Fruit fly (Drosophila melanogaster) whole organism, embryonic: Measurements from ENCODE around the gene CG18130.

Source experiments
- BEAF-32 ChIP-seq: fragments of 200-800 bp; sonication (Bioruptor generic); optimal IDR thresholded peaks from 3 replicates; lab custom pipeline; 2017; ENCODE audit warnings: missing biosample characterization, missing genetic modification characterization, mild to moderate bottlenecking, moderate library complexity, missing genetic modification reagents
- Bgb ChIP-seq: fragments of 200-800 bp; sonication (Bioruptor generic); IDR thresholded peaks from 2 replicates; pipeline ENCODE4 v1.3.6; 2022; ENCODE audit warnings: missing biosample characterization, missing genetic modification characterization; ENCODE audit not compliant: partially characterized antibody
- Blimp-1 ChIP-seq: fragments of 200-800 bp; sonication (Bioruptor generic); optimal IDR thresholded peaks from 3 replicates; lab custom pipeline; 2018; ENCODE audit warnings: missing biosample characterization, missing genetic modification characterization, mild to moderate bottlenecking, moderate library complexity, missing genetic modification reagents
- CG16813 ChIP-seq: fragments of 200-800 bp; sonication (Bioruptor generic); IDR thresholded peaks from 3 replicates; pipeline ENCODE4 v1.3.6; 2022; ENCODE audit warnings: missing biosample characterization, missing genetic modification characterization; ENCODE audit not compliant: partially characterized antibody
- CG16815 ChIP-seq: fragments of 200-800 bp; sonication (Bioruptor generic); optimal IDR thresholded peaks from 3 replicates; lab custom pipeline; 2017; ENCODE audit warnings: missing biosample characterization, mild to moderate bottlenecking, missing genetic modification characterization
- CG17361 ChIP-seq: fragments of 200-800 bp; sonication (Bioruptor generic); IDR thresholded peaks from 3 replicates; pipeline ENCODE4 v1.3.6; 2022; ENCODE audit warnings: missing biosample characterization, missing genetic modification characterization
- CG17912 ChIP-seq: fragments of 200-800 bp; sonication (Bioruptor generic); optimal IDR thresholded peaks from 2 replicates; lab custom pipeline; 2018; ENCODE audit warnings: missing biosample characterization, mild to moderate bottlenecking, missing genetic modification characterization
- CG18476 ChIP-seq: fragments of 200-800 bp; sonication (Bioruptor generic); optimal IDR thresholded peaks from 2 replicates; lab custom pipeline; 2016; ENCODE audit warnings: missing biosample characterization, mild to moderate bottlenecking, missing genetic modification characterization
- CG2129 ChIP-seq: fragments of 200-800 bp; sonication (Bioruptor generic); IDR thresholded peaks from 2 replicates; pipeline ENCODE4 v1.3.6; 2022; ENCODE audit warnings: missing biosample characterization, missing genetic modification characterization; ENCODE audit not compliant: partially characterized antibody
- CG31365 ChIP-seq: fragments of 200-800 bp; sonication (Bioruptor generic); optimal IDR thresholded peaks from 2 replicates; lab custom pipeline; 2018; ENCODE audit warnings: missing biosample characterization, mild to moderate bottlenecking, missing genetic modification characterization
- CG3407 ChIP-seq: fragments of 200-800 bp; sonication (Bioruptor generic); optimal IDR thresholded peaks from 2 replicates; lab custom pipeline; 2018; ENCODE audit warnings: missing biosample characterization, mild to moderate bottlenecking, missing genetic modification characterization
- CG6254 ChIP-seq: fragments of 200-800 bp; sonication (Bioruptor generic); optimal IDR thresholded peaks from 3 replicates; lab custom pipeline; 2017; ENCODE audit warnings: mild to moderate bottlenecking, missing biosample characterization, missing genetic modification reagents, missing genetic modification characterization
- CG7786 ChIP-seq: fragments of 200-800 bp; sonication (Bioruptor generic); optimal IDR thresholded peaks from 2 replicates; lab custom pipeline; 2016; ENCODE audit warnings: missing biosample characterization, missing genetic modification characterization
- CG7963 ChIP-seq: fragments of 200-800 bp; sonication (Bioruptor generic); IDR thresholded peaks from 3 replicates; pipeline ENCODE4 v1.3.6; 2022; ENCODE audit warnings: missing biosample characterization, missing genetic modification characterization; ENCODE audit not compliant: partially characterized antibody
- CG8765 ChIP-seq: fragments of 200-800 bp; sonication (Bioruptor generic); IDR thresholded peaks from 2 replicates; pipeline ENCODE4 v1.3.6; 2022; ENCODE audit warnings: missing biosample characterization, missing genetic modification characterization
- CG8924 ChIP-seq: fragments of 200-800 bp; optimal IDR thresholded peaks from 3 replicates; lab custom pipeline; 2019; ENCODE audit warnings: missing biosample characterization, mild to moderate bottlenecking, missing genetic modification characterization, moderate library complexity
- CG9215 ChIP-seq: fragments of 200-800 bp; sonication (Bioruptor generic); IDR thresholded peaks from 2 replicates; pipeline ENCODE4 v1.3.6; 2022; ENCODE audit warnings: missing biosample characterization, missing genetic modification characterization
- CG9932 ChIP-seq: fragments of 200-800 bp; sonication (Bioruptor generic); IDR thresholded peaks from 2 replicates; pipeline ENCODE4 v1.3.6; 2022; ENCODE audit warnings: missing biosample characterization, missing genetic modification characterization
- Camta ChIP-seq: fragments of 200-800 bp; sonication (Bioruptor generic); optimal IDR thresholded peaks from 2 replicates; lab custom pipeline; 2016; ENCODE audit warnings: missing biosample characterization, missing genetic modification characterization
- CrebB ChIP-seq: fragments of 200-800 bp; sonication (Bioruptor generic); optimal IDR thresholded peaks from 3 replicates; lab custom pipeline; 2018; ENCODE audit warnings: missing biosample characterization, mild to moderate bottlenecking, missing genetic modification characterization
- Dref ChIP-seq: fragments of 200-800 bp; sonication (Bioruptor generic); IDR thresholded peaks from 2 replicates; pipeline ENCODE4 v1.3.6; 2022; ENCODE audit warnings: missing biosample characterization, missing genetic modification characterization
- E2f2 ChIP-seq: fragments of 200-800 bp; sonication (Bioruptor generic); IDR thresholded peaks from 2 replicates; pipeline ENCODE4 v1.3.6; 2022; ENCODE audit warnings: missing biosample characterization, missing genetic modification characterization
- Fer1 ChIP-seq: fragments of 200-800 bp; sonication (Bioruptor generic); optimal IDR thresholded peaks from 2 replicates; lab custom pipeline; 2017; ENCODE audit warnings: missing biosample characterization, mild to moderate bottlenecking, missing genetic modification characterization
- HLH3B ChIP-seq: fragments of 200-800 bp; sonication (Bioruptor generic); IDR thresholded peaks from 2 replicates; pipeline ENCODE4 v1.3.6; 2022; ENCODE audit warnings: missing biosample characterization, missing genetic modification characterization
- Hand ChIP-seq: fragments of 200-800 bp; sonication (Bioruptor generic); optimal IDR thresholded peaks from 2 replicates; lab custom pipeline; 2017; ENCODE audit warnings: mild to moderate bottlenecking, missing biosample characterization, missing genetic modification reagents, missing genetic modification characterization
- Hmx ChIP-seq: fragments of 200-800 bp; sonication (Bioruptor generic); optimal IDR thresholded peaks from 2 replicates; lab custom pipeline; 2016; ENCODE audit warnings: missing biosample characterization, missing genetic modification characterization
- Med ChIP-seq: fragments of 200-800 bp; sonication (Bioruptor generic); peaks from one replicate; lab custom pipeline; 2016; ENCODE audit warnings: missing biosample characterization, missing genetic modification characterization, mild to moderate bottlenecking, inconsistent platforms, moderate library complexity
- NFAT ChIP-seq: fragments of 200-800 bp; sonication (Bioruptor generic); IDR thresholded peaks from 2 replicates; pipeline ENCODE4 v1.3.6; 2022; ENCODE audit warnings: missing biosample characterization, missing genetic modification characterization
- Optix ChIP-seq: fragments of 200-800 bp; sonication (Bioruptor generic); IDR thresholded peaks from 3 replicates; pipeline ENCODE4 v1.3.6; 2022; ENCODE audit warnings: missing biosample characterization, missing genetic modification characterization
- PHDP ChIP-seq: fragments of 200-800 bp; sonication (Bioruptor generic); optimal IDR thresholded peaks from 3 replicates; lab custom pipeline; 2018; ENCODE audit warnings: missing biosample characterization, mild to moderate bottlenecking, missing genetic modification characterization, moderate library complexity
- Side ChIP-seq: fragments of 200-800 bp; sonication (Bioruptor generic); optimal IDR thresholded peaks from 2 replicates; lab custom pipeline; 2016; ENCODE audit warnings: missing biosample characterization, missing genetic modification characterization
- Sin3A ChIP-seq: fragments of >200 bp; optimal IDR thresholded peaks from 2 replicates; lab custom pipeline; 2018
- Tbp ChIP-seq: fragments of >200 bp; optimal IDR thresholded peaks from 2 replicates; lab custom pipeline; 2018; ENCODE audit warnings: missing biosample characterization, missing genetic modification characterization
- Xrp1 ChIP-seq: fragments of 200-800 bp; sonication (Bioruptor generic); IDR thresholded peaks from 2 replicates; pipeline ENCODE4 v1.3.6; 2022; ENCODE audit warnings: missing biosample characterization, missing genetic modification characterization
- br ChIP-seq: fragments of >200 bp; optimal IDR thresholded peaks from 2 replicates; lab custom pipeline; 2017
- dysf ChIP-seq: fragments of 200-800 bp; sonication (Bioruptor generic); IDR thresholded peaks from 3 replicates; pipeline ENCODE4 v1.3.6; 2022; ENCODE audit warnings: missing biosample characterization, missing genetic modification characterization
- ems ChIP-seq: fragments of 200-800 bp; sonication (Bioruptor generic); optimal IDR thresholded peaks from 3 replicates; lab custom pipeline; 2016; ENCODE audit warnings: missing biosample characterization, missing genetic modification characterization
- en ChIP-seq: fragments of 200-800 bp; sonication (Bioruptor generic); optimal IDR thresholded peaks from 2 replicates; lab custom pipeline; 2016; ENCODE audit warnings: missing biosample characterization, missing genetic modification characterization
- ewg ChIP-seq: fragments of 200-800 bp; sonication (Bioruptor generic); optimal IDR thresholded peaks from 3 replicates; lab custom pipeline; 2017; ENCODE audit warnings: mild to moderate bottlenecking, missing biosample characterization, missing genetic modification reagents, missing genetic modification characterization
- hb ChIP-seq: fragments of 200-800 bp; sonication (Bioruptor generic); IDR thresholded peaks from 3 replicates; pipeline ENCODE4 v1.3.6; 2022; ENCODE audit warnings: missing biosample characterization, missing genetic modification characterization; ENCODE audit not compliant: partially characterized antibody
- inv ChIP-seq: fragments of 200-800 bp; sonication (Bioruptor generic); IDR thresholded peaks from 2 replicates; pipeline ENCODE4 v1.3.6; 2022; ENCODE audit warnings: missing biosample characterization, missing genetic modification characterization; ENCODE audit not compliant: partially characterized antibody
- pho ChIP-seq: fragments of 200-800 bp; sonication (Bioruptor generic); optimal IDR thresholded peaks from 2 replicates; lab custom pipeline; 2016; ENCODE audit warnings: missing biosample characterization, missing genetic modification characterization
- pnt ChIP-seq: fragments of 200-800 bp; sonication (Bioruptor generic); optimal IDR thresholded peaks from 3 replicates; lab custom pipeline; 2016; ENCODE audit warnings: missing biosample characterization, missing genetic modification characterization
- ranshi ChIP-seq: fragments of 200-800 bp; sonication (Bioruptor generic); IDR thresholded peaks from 2 replicates; pipeline ENCODE4 v1.3.6; 2022; ENCODE audit warnings: missing biosample characterization, missing genetic modification characterization
- stc ChIP-seq: fragments of 200-800 bp; sonication (Bioruptor generic); IDR thresholded peaks from 2 replicates; pipeline ENCODE4 v1.3.6; 2022; ENCODE audit warnings: missing biosample characterization, missing genetic modification characterization
- tna ChIP-seq: fragments of 200-800 bp; sonication (Bioruptor generic); IDR thresholded peaks from 2 replicates; pipeline ENCODE4 v1.3.6; 2022; ENCODE audit warnings: missing biosample characterization, missing genetic modification characterization; ENCODE audit not compliant: partially characterized antibody
- unc-4 ChIP-seq: fragments of 200-800 bp; sonication (Bioruptor generic); IDR thresholded peaks from 2 replicates; pipeline ENCODE4 v1.3.6; 2022; ENCODE audit warnings: missing biosample characterization, missing genetic modification characterization; ENCODE audit not compliant: partially characterized antibody
- vfl ChIP-seq: fragments of 200-800 bp; sonication (Bioruptor generic); optimal IDR thresholded peaks from 2 replicates; lab custom pipeline; 2016; ENCODE audit warnings: missing biosample characterization, missing genetic modification characterization
- vnd ChIP-seq: fragments of 200-800 bp; sonication (Bioruptor generic); IDR thresholded peaks from 3 replicates; pipeline ENCODE4 v1.3.6; 2022; ENCODE audit warnings: missing biosample characterization, missing genetic modification characterization; ENCODE audit not compliant: partially characterized antibody
- z ChIP-seq: fragments of 200-800 bp; sonication (Bioruptor generic); IDR thresholded peaks from 3 replicates; pipeline ENCODE4 v1.3.6; 2022; ENCODE audit warnings: missing biosample characterization, missing genetic modification characterization
- zen2 ChIP-seq: fragments of 200-800 bp; sonication (Bioruptor generic); IDR thresholded peaks from 3 replicates; pipeline ENCODE4 v1.3.6; 2022; ENCODE audit warnings: missing biosample characterization, missing genetic modification characterization; ENCODE audit not compliant: partially characterized antibody

CG18130 gene

dm6 chrX:12017815-12018439, 25.4 kb upstream of the CG18130 start, which contains the start of gene Chrac-16 (continued):
- TF ChIP-seq ranshi (GFP tag; lab: Robert Waterston, UW) (no peak), ems (GFP tag; lab: Kevin White, UChicago) (no peak), Hmx (GFP tag; lab: Kevin White, UChicago) (no peak), CG18476 (GFP tag; lab: Kevin White, UChicago) (no peak), zen2 (peak; percentile 73), CG8924 (tag; lab: Kevin White, UChicago) (no peak), z (GFP tag; lab: Robert Waterston, UW) (no peak), CG31365 (tag; lab: Kevin White, UChicago) (no peak), inv (GFP tag; lab: Robert Waterston, UW) (peak; percentile 77), Tbp (GFP tag; lab: Kevin White, UChicago) (no peak), ewg (GFP tag; lab: Kevin White, UChicago) (no peak), en (GFP tag; lab: Kevin White, UChicago) (no peak), CG7786 (GFP tag; lab: Kevin White, UChicago) (no peak), CG16815 (GFP tag; lab: Kevin White, UChicago) (no peak), stc (GFP tag; lab: Robert Waterston, UW) (no peak), Blimp-1 (GFP tag; lab: Kevin White, UChicago) (no peak), CG9215 (GFP tag; lab: Robert Waterston, UW) (no peak), Dref (peak; percentile 76), hb (GFP tag; lab: Robert Waterston, UW) (peak; percentile 73), Side (GFP tag; lab: Kevin White, UChicago) (no peak), CG9932 (peak; percentile 19; the same call in 1 of the 2 replicates), NFAT (GFP tag; lab: Robert Waterston, UW) (no peak), HLH3B (no peak), BEAF-32 (GFP tag; lab: Kevin White, UChicago) (peak; percentile 74), E2f2 (peak; percentile 7; the same call in 1 of the 2 replicates), br (lab: Kevin White, UChicago) (no peak), vnd (GFP tag; lab: Robert Waterston, UW) (peak; percentile 80), Hand (GFP tag; lab: Kevin White, UChicago) (no peak), CG6254 (GFP tag; lab: Kevin White, UChicago) (no peak), Optix (GFP tag; lab: Robert Waterston, UW) (no peak), CG3407 (GFP tag; lab: Kevin White, UChicago) (no peak), Med (GFP tag; lab: Kevin White, UChicago) (peak; percentile 62), tna (GFP tag; lab: Robert Waterston, UW) (peak; percentile 70), Sin3A (peak; percentile 45), CG17912 (GFP tag; lab: Kevin White, UChicago) (no peak), CrebB (tag; lab: Kevin White, UChicago) (no peak), vfl (GFP tag; lab: Kevin White, UChicago) (no peak), PHDP (tag; lab: Kevin White, UChicago) (no peak), Bgb (GFP tag; lab: Robert Waterston, UW) (peak; percentile 81), unc-4 (peak; percentile 70), CG16813 (GFP tag; lab: Robert Waterston, UW) (peak; percentile 83), CG8765 (GFP tag; lab: Robert Waterston, UW) (no peak), CG2129 (GFP tag; lab: Robert Waterston, UW) (peak; percentile 60), dysf (GFP tag; lab: Robert Waterston, UW) (no peak), pho (GFP tag; lab: Kevin White, UChicago) (no peak), CG7963 (GFP tag; lab: Robert Waterston, UW) (peak; percentile 63; the same call in 2 of the 3 replicates), Camta (GFP tag; lab: Kevin White, UChicago) (no peak), Xrp1 (GFP tag; lab: Robert Waterston, UW) (no peak), pnt (GFP tag; lab: Kevin White, UChicago) (no peak), CG17361 (GFP tag; lab: Robert Waterston, UW) (no peak), Fer1 (GFP tag; lab: Kevin White, UChicago) (no peak)
